Worm (Caenorhabditis elegans) whole organism, late embryonic: Measurements from ENCODE around the gene slc-17.4.
A peak's percentile ranks its signal among the peaks of the same experiment; 100 is the strongest.

Source experiments
- C08G9.2 ChIP-seq: sonication (generic microtip); optimal IDR thresholded peaks from 2 replicates; lab custom pipeline; 2016; ENCODE audit warnings: mild to moderate bottlenecking, missing genetic modification characterization, moderate library complexity, missing compliant biosample characterization
- F13H6.1 ChIP-seq: sonication (generic microtip); optimal IDR thresholded peaks from 2 replicates; lab custom pipeline; 2016; ENCODE audit warnings: missing genetic modification characterization, missing compliant biosample characterization
- K02D7.2 ChIP-seq: sonication (generic microtip); optimal IDR thresholded peaks from 2 replicates; lab custom pipeline; 2017; ENCODE audit warnings: mild to moderate bottlenecking, missing genetic modification characterization, missing compliant biosample characterization
- K09A11.1 ChIP-seq: sonication (generic microtip); optimal IDR thresholded peaks from 2 replicates; lab custom pipeline; 2017; ENCODE audit warnings: antibody characterized with exemption, mild to moderate bottlenecking, missing genetic modification characterization, missing compliant biosample characterization; ENCODE audit not compliant: insufficient read depth
- ahr-1 ChIP-seq: sonication (generic microtip); optimal IDR thresholded peaks from 2 replicates; lab custom pipeline; 2016; ENCODE audit warnings: missing genetic modification characterization, missing compliant biosample characterization
- ceh-14 ChIP-seq: sonication (generic microtip); optimal IDR thresholded peaks from 2 replicates; lab custom pipeline; 2016; ENCODE audit warnings: missing genotype, missing genetic modification characterization, missing compliant biosample characterization
- ceh-18 ChIP-seq: sonication (generic microtip); optimal IDR thresholded peaks from 2 replicates; lab custom pipeline; 2016; ENCODE audit warnings: missing genetic modification characterization, missing compliant biosample characterization
- ceh-24 ChIP-seq: sonication (generic microtip); optimal IDR thresholded peaks from 2 replicates; lab custom pipeline; 2016; ENCODE audit warnings: mild to moderate bottlenecking, missing genetic modification characterization, missing compliant biosample characterization
- ceh-31 ChIP-seq: sonication (generic microtip); optimal IDR thresholded peaks from 2 replicates; lab custom pipeline; 2016; ENCODE audit warnings: missing genetic modification characterization, missing compliant biosample characterization
- ceh-34 ChIP-seq: sonication (generic microtip); optimal IDR thresholded peaks from 2 replicates; lab custom pipeline; 2016; ENCODE audit warnings: mild to moderate bottlenecking, missing genetic modification characterization, missing compliant biosample characterization
- ceh-45 ChIP-seq: fragments of 200-800 bp; sonication (Bioruptor generic); IDR thresholded peaks from 2 replicates; pipeline ENCODE4 v1.3.6; 2022; ENCODE audit warnings: missing genetic modification reagents, missing genetic modification characterization, missing compliant biosample characterization
- ceh-48 ChIP-seq: sonication (generic microtip); optimal IDR thresholded peaks from 2 replicates; lab custom pipeline; 2016; ENCODE audit warnings: missing genetic modification characterization, inconsistent platforms, missing compliant biosample characterization
- ceh-6 ChIP-seq: fragments of 200-800 bp; sonication (Bioruptor generic); optimal IDR thresholded peaks from 2 replicates; lab custom pipeline; 2018; ENCODE audit warnings: mild to moderate bottlenecking, missing genetic modification characterization, missing compliant biosample characterization
- ceh-9 ChIP-seq: sonication (generic microtip); optimal IDR thresholded peaks from 2 replicates; lab custom pipeline; 2016; ENCODE audit warnings: mild to moderate bottlenecking, missing genetic modification characterization, inconsistent platforms, missing compliant biosample characterization
- dmd-4 ChIP-seq: sonication (generic microtip); optimal IDR thresholded peaks from 2 replicates; lab custom pipeline; 2016; ENCODE audit warnings: borderline replicate concordance, missing genetic modification characterization, missing compliant biosample characterization
- elt-2 ChIP-seq: sonication (generic microtip); optimal IDR thresholded peaks from 2 replicates; lab custom pipeline; 2016; ENCODE audit warnings: missing genetic modification reagents, missing genetic modification characterization, missing compliant biosample characterization
- fkh-6 ChIP-seq: sonication (generic microtip); optimal IDR thresholded peaks from 2 replicates; lab custom pipeline; 2016; ENCODE audit warnings: missing genetic modification characterization, missing compliant biosample characterization
- hlh-15 ChIP-seq: sonication (generic microtip); optimal IDR thresholded peaks from 2 replicates; lab custom pipeline; 2016; ENCODE audit warnings: missing genetic modification characterization, missing compliant biosample characterization
- hlh-30 ChIP-seq: sonication (generic microtip); optimal IDR thresholded peaks from 2 replicates; lab custom pipeline; 2017; ENCODE audit warnings: antibody characterized with exemption, missing genetic modification characterization, missing compliant biosample characterization; ENCODE audit not compliant: insufficient read depth
- hlh-6 ChIP-seq: sonication (generic microtip); optimal IDR thresholded peaks from 2 replicates; lab custom pipeline; 2016; ENCODE audit warnings: missing genotype, missing genetic modification characterization, missing compliant biosample characterization
- lin-11 ChIP-seq: fragments of 200-800 bp; sonication (Bioruptor generic); optimal IDR thresholded peaks from 2 replicates; lab custom pipeline; 2018; ENCODE audit warnings: mild to moderate bottlenecking, missing genetic modification characterization, missing compliant biosample characterization
- madf-2 ChIP-seq: sonication (generic microtip); optimal IDR thresholded peaks from 2 replicates; lab custom pipeline; 2017; ENCODE audit warnings: missing genetic modification characterization, missing compliant biosample characterization
- nfya-1 ChIP-seq: sonication (generic microtip); optimal IDR thresholded peaks from 2 replicates; lab custom pipeline; 2017; ENCODE audit warnings: missing genetic modification characterization, mild to moderate bottlenecking, missing compliant biosample characterization, antibody characterized with exemption, moderate library complexity
- nhr-11 ChIP-seq: fragments of 150-350 bp; optimal IDR thresholded peaks from 2 replicates; lab custom pipeline; 2014; ENCODE audit warnings: missing biosample characterization, missing genetic modification characterization
- nhr-232 ChIP-seq: sonication (generic microtip); optimal IDR thresholded peaks from 2 replicates; lab custom pipeline; 2016; ENCODE audit warnings: missing genetic modification characterization, missing compliant biosample characterization
- npax-4 ChIP-seq: sonication (generic microtip); optimal IDR thresholded peaks from 2 replicates; lab custom pipeline; 2016; ENCODE audit warnings: missing genetic modification characterization, missing compliant biosample characterization
- odd-2 ChIP-seq: sonication (generic microtip); optimal IDR thresholded peaks from 2 replicates; lab custom pipeline; 2017; ENCODE audit warnings: antibody characterized with exemption, mild to moderate bottlenecking, missing genetic modification characterization, missing compliant biosample characterization
- pax-1 ChIP-seq: fragments of 150-350 bp; optimal IDR thresholded peaks from 2 replicates; lab custom pipeline; 2014; ENCODE audit warnings: missing biosample characterization, missing genetic modification characterization
- pha-2 ChIP-seq: sonication (generic microtip); optimal IDR thresholded peaks from 2 replicates; lab custom pipeline; 2017; ENCODE audit warnings: mild to moderate bottlenecking, missing genetic modification characterization, missing compliant biosample characterization
- rnt-1 ChIP-seq: sonication (generic microtip); optimal IDR thresholded peaks from 2 replicates; lab custom pipeline; 2016; ENCODE audit warnings: missing genetic modification characterization, missing compliant biosample characterization
- syd-9 ChIP-seq: sonication (generic microtip); optimal IDR thresholded peaks from 2 replicates; lab custom pipeline; 2016; ENCODE audit warnings: mild to moderate bottlenecking, missing genetic modification characterization, moderate library complexity, missing compliant biosample characterization
- tbx-2 ChIP-seq: sonication (generic microtip); optimal IDR thresholded peaks from 2 replicates; lab custom pipeline; 2016; ENCODE audit warnings: missing genetic modification characterization, missing compliant biosample characterization
- unc-42 ChIP-seq: sonication (generic microtip); optimal IDR thresholded peaks from 2 replicates; lab custom pipeline; 2016; ENCODE audit warnings: missing genotype, missing genetic modification characterization, missing compliant biosample characterization
- unc-55 ChIP-seq: sonication (generic microtip); optimal IDR thresholded peaks from 2 replicates; lab custom pipeline; 2017; ENCODE audit warnings: missing biosample characterization, missing genetic modification reagents, missing genetic modification characterization
- unc-86 ChIP-seq: sonication (generic microtip); optimal IDR thresholded peaks from 2 replicates; lab custom pipeline; 2016; ENCODE audit warnings: missing genetic modification characterization, missing compliant biosample characterization
- zip-5 ChIP-seq: sonication (generic microtip); optimal IDR thresholded peaks from 2 replicates; lab custom pipeline; 2016; ENCODE audit warnings: missing genetic modification characterization, missing compliant biosample characterization

The slc-17.4 gene

ce11 chrIV:17273602-17274110 lies 17.9 kb downstream of the slc-17.4 start, which contains the start of gene gln-5:
gln-5 (minus strand) TSS chrIV:17273652.
- no peak for TF ChIP-seq ceh-18 (tag; lab: Kevin White, UChicago)
- no peak for TF ChIP-seq nhr-232
- no peak for TF ChIP-seq ceh-14 (tag; lab: Kevin White, UChicago)
- no peak for TF ChIP-seq unc-55 (GFP tag; lab: Kevin White, UChicago)
- no peak for TF ChIP-seq npax-4 (tag; lab: Kevin White, UChicago)
- TF ChIP-seq ceh-34 (tag; lab: Kevin White, UChicago), result no peak
- no peak for TF ChIP-seq pax-1 (tag; lab: Kevin White, UChicago)
- no peak for TF ChIP-seq fkh-6

- peak; percentile 98 for TF ChIP-seq unc-55 (GFP tag; lab: Kevin White, UChicago)
- no peak for TF ChIP-seq syd-9 (tag; lab: Kevin White, UChicago)
Observed at ce11 chrIV:17269702-17270101, 21.8 kb downstream of the slc-17.4 start.

ce11 chrIV:17269042-17269441 lies 22.5 kb downstream of the slc-17.4 start, which contains the start of gene atgp-1:
atgp-1 (plus strand) TSS chrIV:17269342.
- TF ChIP-seq K02D7.2 (tag; lab: Kevin White, UChicago) (no peak), dmd-4 (tag; lab: Kevin White, UChicago) (no peak), lin-11 (tag; lab: Kevin White, UChicago) (no peak), ceh-6 (no peak), madf-2 (tag; lab: Kevin White, UChicago) (no peak), C08G9.2 (tag; lab: Kevin White, UChicago) (no peak), syd-9 (tag; lab: Kevin White, UChicago) (no peak), ahr-1 (tag; lab: Kevin White, UChicago) (no peak), zip-5 (tag; lab: Kevin White, UChicago) (no peak), ceh-45 (no peak), hlh-15 (tag; lab: Kevin White, UChicago) (no peak), odd-2 (tag; lab: Kevin White, UChicago) (no peak), K09A11.1 (tag; lab: Kevin White, UChicago) (no peak), ceh-24 (tag; lab: Kevin White, UChicago) (no peak), unc-42 (tag; lab: Kevin White, UChicago) (no peak), hlh-6 (no peak), nhr-11 (tag; lab: Kevin White, UChicago) (no peak), ceh-48 (no peak), elt-2 (tag; lab: Kevin White, UChicago) (no peak), ceh-14 (tag; lab: Kevin White, UChicago) (no peak)

DNA sequence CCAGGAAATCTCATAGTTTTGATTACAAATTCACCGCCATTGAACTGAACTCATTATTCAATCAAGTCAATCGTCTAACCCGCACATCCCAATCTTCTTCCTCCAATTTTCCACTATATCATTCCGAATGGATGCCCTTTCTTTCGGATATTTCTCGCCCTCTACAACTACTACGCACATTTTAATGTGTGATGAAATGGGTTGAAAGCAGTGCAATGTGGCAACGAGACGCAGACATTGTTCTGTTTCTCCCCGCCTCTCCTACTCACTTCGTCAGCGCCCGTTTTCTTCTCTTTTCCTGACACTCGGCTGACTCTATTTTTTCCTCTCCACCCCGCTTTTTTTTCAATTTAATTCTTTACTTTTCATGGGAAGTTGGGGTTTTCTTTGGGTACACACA lies 22.9 kb downstream of the slc-17.4 start:
- TF ChIP-seq ceh-31 (tag; lab: Kevin White, UChicago) (peak; percentile 53), F13H6.1 (tag; lab: Kevin White, UChicago) (peak; percentile 31), nfya-1 (tag; lab: Kevin White, UChicago) (peak; percentile 53), rnt-1 (tag; lab: Kevin White, UChicago) (peak; percentile 65), unc-55 (GFP tag; lab: Kevin White, UChicago) (peak; percentile 84), ceh-9 (tag; lab: Kevin White, UChicago) (no peak), unc-42 (tag; lab: Kevin White, UChicago) (peak; percentile 93), tbx-2 (tag; lab: Kevin White, UChicago) (peak; percentile 69), syd-9 (tag; lab: Kevin White, UChicago) (peak; percentile 36), ceh-14 (tag; lab: Kevin White, UChicago) (peak; percentile 48), fkh-6 (peak; percentile 74), unc-86 (tag; lab: Kevin White, UChicago) (no peak), pha-2 (tag; lab: Kevin White, UChicago) (no peak), K09A11.1 (tag; lab: Kevin White, UChicago) (peak; percentile 5), nhr-11 (tag; lab: Kevin White, UChicago) (no peak), hlh-30 (tag; lab: Kevin White, UChicago) (no peak), ceh-34 (tag; lab: Kevin White, UChicago) (no peak), ceh-18 (tag; lab: Kevin White, UChicago) (peak; percentile 44)
- TF ChIP-seq, all 69 proteins: peak for 12
